Worm (Caenorhabditis elegans) whole organism, L4 larva: ENCODE measurements around the gene exos-1.
A peak's percentile ranks its signal among the peaks of the same experiment; 100 is the strongest.

ENCODE experiments used
- F37D6.2 ChIP-seq: sonication (generic microtip); optimal IDR thresholded peaks from 2 replicates; lab custom pipeline; 2016; ENCODE audit warnings: mild to moderate bottlenecking, missing genetic modification characterization, missing compliant biosample characterization
- F44E2.7 ChIP-seq: fragments of 200-800 bp; sonication (Bioruptor generic); IDR thresholded peaks from 2 replicates; pipeline ENCODE4 v2.1.2; 2022; ENCODE audit warnings: missing genetic modification characterization, missing compliant biosample characterization
- T20F7.1 ChIP-seq: fragments of 200-800 bp; sonication (Bioruptor generic); optimal IDR thresholded peaks from 2 replicates; lab custom pipeline; 2018; ENCODE audit warnings: mild to moderate bottlenecking, missing genetic modification characterization, missing compliant biosample characterization
- ZK546.5 ChIP-seq, 2 experiments: sonication (generic microtip); optimal IDR thresholded peaks; 2 replicates each; lab custom pipeline; 2017; ENCODE audit warnings: missing biosample characterization in 2 of 2, missing genetic modification characterization in 2 of 2
- aha-1 ChIP-seq: fragments of 150-350 bp; peaks from one replicate; lab custom pipeline; 2014; ENCODE audit warnings: missing biosample characterization, missing genetic modification characterization
- ceh-20 ChIP-seq: fragments of 200-800 bp; sonication (Bioruptor generic); IDR thresholded peaks from 2 replicates; pipeline ENCODE4 v1.3.6; 2022; ENCODE audit warnings: missing genetic modification reagents, missing genetic modification characterization, missing compliant biosample characterization
- ceh-32 ChIP-seq: sonication (generic microtip); optimal IDR thresholded peaks from 2 replicates; lab custom pipeline; 2016; ENCODE audit warnings: mild to moderate bottlenecking, missing genetic modification characterization, missing compliant biosample characterization; ENCODE audit not compliant: poor library complexity
- ceh-62 ChIP-seq: sonication (generic microtip); optimal IDR thresholded peaks from 2 replicates; lab custom pipeline; 2017; ENCODE audit warnings: missing biosample characterization, missing genetic modification characterization
- ceh-82 ChIP-seq: sonication (generic microtip); optimal IDR thresholded peaks from 2 replicates; lab custom pipeline; 2017; ENCODE audit warnings: missing biosample characterization, missing genetic modification characterization
- ces-1 ChIP-seq: fragments of 150-350 bp; sonication (generic microtip); optimal IDR thresholded peaks from 4 replicates; lab custom pipeline; 2014; ENCODE audit warnings: missing biosample characterization, missing genetic modification reagents, missing genetic modification characterization
- daf-12 ChIP-seq: fragments of 150-350 bp; optimal IDR thresholded peaks from 2 replicates; lab custom pipeline; 2014; ENCODE audit warnings: missing biosample characterization, missing genetic modification reagents, missing genetic modification characterization
- daf-16 ChIP-seq, 3 experiments: sonication (generic microtip); optimal IDR thresholded peaks; 2 replicates each; lab custom pipeline; 2016 to 2017; ENCODE audit warnings: missing genetic modification characterization in 3 of 3, missing genetic modification reagents in 3 of 3, mild to moderate bottlenecking in 2 of 3, missing compliant biosample characterization in 2 of 3, missing biosample characterization in 1 of 3, moderate library complexity in 1 of 3
- daf-8 ChIP-seq: fragments of 200-800 bp; sonication (Bioruptor generic); IDR thresholded peaks from 2 replicates; pipeline ENCODE4 v1.3.6; 2022; ENCODE audit warnings: missing genetic modification characterization, missing compliant biosample characterization
- dmd-9 ChIP-seq: fragments of 200-800 bp; sonication (Bioruptor generic); IDR thresholded peaks from 2 replicates; pipeline ENCODE4 v1.3.6; 2022; ENCODE audit warnings: missing genetic modification reagents, missing genetic modification characterization, missing compliant biosample characterization
- dpl-1 ChIP-seq: fragments of 150-350 bp; optimal IDR thresholded peaks from 2 replicates; lab custom pipeline; 2014; ENCODE audit warnings: missing biosample characterization, missing genetic modification reagents, missing genetic modification characterization
- egl-43 ChIP-seq: fragments of 200-800 bp; sonication (Bioruptor generic); IDR thresholded peaks from 2 replicates; pipeline ENCODE4 v1.3.6; 2022; ENCODE audit warnings: missing genetic modification reagents, missing genetic modification characterization, missing compliant biosample characterization
- fkh-10 ChIP-seq: fragments of 150-350 bp; optimal IDR thresholded peaks from 2 replicates; lab custom pipeline; 2014; ENCODE audit warnings: missing biosample characterization, missing genetic modification reagents, missing genetic modification characterization
- gei-8 ChIP-seq: fragments of 200-800 bp; sonication (Bioruptor generic); optimal IDR thresholded peaks from 2 replicates; lab custom pipeline; 2018; ENCODE audit warnings: mild to moderate bottlenecking, missing genetic modification characterization, missing compliant biosample characterization
- hif-1 ChIP-seq, 2 experiments: sonication (generic microtip); optimal IDR thresholded peaks; 2 replicates each; lab custom pipeline; 2016 to 2017; ENCODE audit warnings: missing compliant biosample characterization in 2 of 2, missing genetic modification characterization in 2 of 2, missing genetic modification reagents in 2 of 2, missing genotype in 2 of 2, mild to moderate bottlenecking in 1 of 2
- hlh-11 ChIP-seq: fragments of 200-800 bp; sonication (Bioruptor generic); optimal IDR thresholded peaks from 2 replicates; lab custom pipeline; 2018; ENCODE audit warnings: mild to moderate bottlenecking, missing genetic modification characterization, missing compliant biosample characterization
- hlh-30 ChIP-seq: sonication (generic microtip); optimal IDR thresholded peaks from 2 replicates; lab custom pipeline; 2017; ENCODE audit warnings: antibody characterized with exemption, mild to moderate bottlenecking, missing genetic modification characterization, missing compliant biosample characterization; ENCODE audit not compliant: insufficient read depth
- lim-7 ChIP-seq: fragments of 200-800 bp; sonication (Bioruptor generic); IDR thresholded peaks from 2 replicates; pipeline ENCODE4 v1.3.6; 2022; ENCODE audit warnings: missing genetic modification characterization, missing compliant biosample characterization
- lin-29 ChIP-seq: fragments of 200-800 bp; sonication (Bioruptor generic); IDR thresholded peaks from 2 replicates; pipeline ENCODE4 v1.3.6; 2022; ENCODE audit warnings: missing genetic modification reagents, missing genetic modification characterization, missing compliant biosample characterization
- lin-38 ChIP-seq: fragments of 200-800 bp; sonication (Bioruptor generic); IDR thresholded peaks from 2 replicates; pipeline ENCODE4 v1.3.6; 2022; ENCODE audit warnings: missing genetic modification reagents, missing genetic modification characterization, missing compliant biosample characterization
- lsy-2 ChIP-seq, 2 experiments: fragments of 150-350 bp in 1 of 2; sonication (generic microtip) in 1 of 2; optimal IDR thresholded peaks; 2 replicates each; lab custom pipeline; 2014 to 2017; ENCODE audit warnings: missing biosample characterization in 2 of 2, missing genetic modification characterization in 2 of 2
- madf-9 ChIP-seq: fragments of 200-800 bp; sonication (Bioruptor generic); conservative IDR thresholded peaks from 2 replicates; pipeline ENCODE4 v1.3.6; 2022; ENCODE audit warnings: missing genetic modification reagents, missing genetic modification characterization, missing compliant biosample characterization
- mxl-2 ChIP-seq: fragments of 200-800 bp; sonication (Bioruptor generic); conservative IDR thresholded peaks from 2 replicates; pipeline ENCODE4 v1.3.6; 2022; ENCODE audit warnings: missing genetic modification reagents, missing genetic modification characterization, missing compliant biosample characterization
- nhr-28 ChIP-seq: fragments of 150-350 bp; optimal IDR thresholded peaks from 2 replicates; lab custom pipeline; 2014; ENCODE audit warnings: missing biosample characterization, missing genetic modification characterization
- nhr-41 ChIP-seq: fragments of 200-800 bp; sonication (Bioruptor generic); IDR thresholded peaks from 2 replicates; pipeline ENCODE4 v1.3.6; 2022; ENCODE audit warnings: missing genetic modification reagents, missing genetic modification characterization, missing compliant biosample characterization
- nhr-42 ChIP-seq: fragments of 200-800 bp; sonication (Bioruptor generic); IDR thresholded peaks from 2 replicates; pipeline ENCODE4 v1.3.6; 2022; ENCODE audit warnings: missing genetic modification characterization, missing compliant biosample characterization
- nhr-48 ChIP-seq: sonication (generic microtip); optimal IDR thresholded peaks from 2 replicates; lab custom pipeline; 2016; ENCODE audit warnings: mild to moderate bottlenecking, missing genetic modification characterization, missing compliant biosample characterization
- nhr-6 ChIP-seq: fragments of 150-350 bp; optimal IDR thresholded peaks from 2 replicates; lab custom pipeline; 2014; ENCODE audit warnings: missing biosample characterization, missing genetic modification characterization
- nhr-76 ChIP-seq: fragments of 150-350 bp; optimal IDR thresholded peaks from 2 replicates; lab custom pipeline; 2014; ENCODE audit warnings: missing biosample characterization, missing genetic modification characterization
- nhr-77 ChIP-seq: fragments of 150-350 bp; optimal IDR thresholded peaks from 2 replicates; lab custom pipeline; 2014; ENCODE audit warnings: missing biosample characterization, missing genetic modification characterization
- pha-4 ChIP-seq, 2 experiments: fragments of 150-350 bp in 1 of 2; fragments of 200-800 bp in 1 of 2; sonication (Bioruptor generic) in 1 of 2; IDR thresholded peaks in 1 of 2; optimal IDR thresholded peaks in 1 of 2; 2 replicates each; pipeline versions ENCODE4 v1.3.6 to Lab custom; 2014 to 2022; ENCODE audit warnings: missing genetic modification characterization in 2 of 2, missing genetic modification reagents in 2 of 2, missing biosample characterization in 1 of 2, missing compliant biosample characterization in 1 of 2
- rbr-2 ChIP-seq: sonication (generic microtip); optimal IDR thresholded peaks from 2 replicates; lab custom pipeline; 2016; ENCODE audit warnings: missing genotype, missing genetic modification characterization, missing compliant biosample characterization
- set-16 ChIP-seq: fragments of 200-800 bp; sonication (Bioruptor generic); IDR thresholded peaks from 2 replicates; pipeline ENCODE4 v1.3.6; 2022; ENCODE audit warnings: missing genetic modification reagents, missing genetic modification characterization, missing compliant biosample characterization
- skn-1 ChIP-seq: fragments of 150-350 bp; optimal IDR thresholded peaks from 2 replicates; lab custom pipeline; 2014; ENCODE audit warnings: missing biosample characterization, missing genetic modification characterization
- snpc-1.2 ChIP-seq: fragments of 200-800 bp; sonication (Bioruptor generic); IDR thresholded peaks from 2 replicates; pipeline ENCODE4 v1.3.6; 2022; ENCODE audit warnings: missing genetic modification reagents, missing genetic modification characterization, missing compliant biosample characterization
- snpc-4 ChIP-seq: fragments of 150-350 bp; optimal IDR thresholded peaks from 2 replicates; lab custom pipeline; 2014; ENCODE audit warnings: missing biosample characterization, missing genetic modification characterization
- spr-3 ChIP-seq: fragments of 200-800 bp; sonication (Bioruptor generic); optimal IDR thresholded peaks from 2 replicates; lab custom pipeline; 2018; ENCODE audit warnings: mild to moderate bottlenecking, missing genetic modification characterization, missing compliant biosample characterization
- tra-1 ChIP-seq: fragments of 200-800 bp; sonication (Bioruptor generic); IDR thresholded peaks from 2 replicates; pipeline ENCODE4 v1.3.6; 2022; ENCODE audit warnings: missing genetic modification reagents, missing genetic modification characterization, missing compliant biosample characterization
- unc-39 ChIP-seq: sonication (generic microtip); optimal IDR thresholded peaks from 2 replicates; lab custom pipeline; 2017; ENCODE audit warnings: missing biosample characterization, missing genetic modification characterization
- zfp-2 ChIP-seq: sonication (generic microtip); optimal IDR thresholded peaks from 2 replicates; lab custom pipeline; 2016; ENCODE audit warnings: mild to moderate bottlenecking, missing genetic modification characterization, missing compliant biosample characterization
- zfp-3 ChIP-seq: fragments of 200-800 bp; sonication (Bioruptor generic); conservative IDR thresholded peaks from 2 replicates; pipeline ENCODE4 v1.3.6; 2022; ENCODE audit warnings: missing genetic modification reagents, missing genetic modification characterization, missing compliant biosample characterization
- zip-11 ChIP-seq: fragments of 200-800 bp; sonication (Bioruptor generic); IDR thresholded peaks from 2 replicates; pipeline ENCODE4 v1.3.6; 2022; ENCODE audit warnings: missing genetic modification characterization, missing compliant biosample characterization
- zip-2 ChIP-seq: fragments of 150-350 bp; optimal IDR thresholded peaks from 2 replicates; lab custom pipeline; 2014; ENCODE audit warnings: missing biosample characterization, missing genetic modification characterization
- ztf-11 ChIP-seq: fragments of 150-350 bp; optimal IDR thresholded peaks from 2 replicates; lab custom pipeline; 2014; ENCODE audit warnings: missing biosample characterization, missing genetic modification characterization
- ztf-7 ChIP-seq: fragments of 150-350 bp; optimal IDR thresholded peaks from 2 replicates; lab custom pipeline; 2014; ENCODE audit warnings: missing biosample characterization, missing genetic modification characterization

The exos-1 gene

ce11 chrIII:11054532-11055265, 45.9 kb downstream of the exos-1 start (continued):
- TF ChIP-seq nhr-41 (GFP tag; lab: Robert Waterston, UW) (no peak), aha-1 (peak; percentile 19), zip-2 (tag; lab: Kevin White, UChicago) (peak; percentile 21), daf-16 (GFP tag; optimal IDR thresholded peaks at IDR 0.05; lab: Kevin White, UChicago) (no peak), daf-16 (tag; optimal IDR thresholded peaks at IDR 0.05; lab: Kevin White, UChicago) (peak; percentile 52), nhr-76 (tag; lab: Kevin White, UChicago) (no peak), nhr-48 (tag; lab: Kevin White, UChicago) (peak; percentile 55), rbr-2 (peak; percentile 82), pha-4 (GFP tag; IDR thresholded peaks at IDR 0.05; lab: Robert Waterston, UW) (peak; percentile 23; the same call in 1 of the 2 replicates), pha-4 (tag; optimal IDR thresholded peaks at IDR 0.05; lab: Kevin White, UChicago) (peak; percentile 9), snpc-1.2 (GFP tag; lab: Robert Waterston, UW) (no peak), mxl-2 (GFP tag; lab: Robert Waterston, UW) (no peak), madf-9 (GFP tag; lab: Robert Waterston, UW) (no peak), lim-7 (GFP tag; lab: Robert Waterston, UW) (no peak), fkh-10 (peak; percentile 74), ceh-32 (peak; percentile 19), hif-1 (tag; optimal IDR thresholded peaks at IDR 0.05; lab: Kevin White, UChicago) (peak in 1 of 2 experiments; percentile 50), unc-39 (tag; lab: Kevin White, UChicago) (no peak), lsy-2 (tag; optimal IDR thresholded peaks at IDR 0.05; lab: Kevin White, UChicago) (peak in 1 of 2 experiments; percentile 67), ztf-7 (tag; lab: Kevin White, UChicago) (no peak), ceh-82 (tag; lab: Kevin White, UChicago) (no peak), F44E2.7 (no peak), nhr-42 (GFP tag; lab: Robert Waterston, UW) (no peak), set-16 (GFP tag; lab: Robert Waterston, UW) (peak; percentile 69), nhr-28 (tag; lab: Kevin White, UChicago) (peak; percentile 64), daf-12 (no peak), T20F7.1 (GFP tag; lab: Kevin White, UChicago) (no peak), egl-43 (GFP tag; lab: Robert Waterston, UW) (peak; percentile 69; the same call in 1 of the 2 replicates), skn-1 (tag; lab: Kevin White, UChicago) (no peak), lin-38 (GFP tag; lab: Robert Waterston, UW) (peak; percentile 52), dmd-9 (GFP tag; lab: Robert Waterston, UW) (no peak), lin-29 (GFP tag; lab: Robert Waterston, UW) (no peak), dpl-1 (peak; percentile 51), zfp-2 (no peak), zfp-3 (no peak), nhr-77 (peak; percentile 7), zip-11 (GFP tag; lab: Robert Waterston, UW) (no peak), tra-1 (GFP tag; lab: Robert Waterston, UW) (no peak)
- TF ChIP-seq, all 104 proteins: peak for 36

- TF ChIP-seq nhr-28 (tag; lab: Kevin White, UChicago) (peak; percentile 76), hlh-30 (tag; lab: Kevin White, UChicago) (peak; percentile 21), ceh-32 (no peak), snpc-4 (tag; lab: Kevin White, UChicago) (no peak), nhr-77 (peak; percentile 58), gei-8 (no peak), spr-3 (no peak), ceh-20 (GFP tag; lab: Robert Waterston, UW) (no peak), hlh-11 (peak; percentile 61), daf-16 (GFP tag; optimal IDR thresholded peaks at IDR 0.05; lab: Kevin White, UChicago) (no peak), daf-16 (tag; optimal IDR thresholded peaks at IDR 0.05; lab: Kevin White, UChicago) (peak; percentile 72), ces-1 (GFP tag; lab: Kevin White, UChicago) (no peak), ztf-11 (tag; lab: Kevin White, UChicago) (no peak), ZK546.5 (tag; optimal IDR thresholded peaks at IDR 0.05; lab: Kevin White, UChicago) (no peak), daf-8 (GFP tag; lab: Robert Waterston, UW) (no peak), lsy-2 (tag; optimal IDR thresholded peaks at IDR 0.05; lab: Kevin White, UChicago) (peak in 1 of 2 experiments; percentile 33), nhr-6 (tag; lab: Kevin White, UChicago) (peak; percentile 47), F37D6.2 (tag; lab: Kevin White, UChicago) (no peak), unc-39 (tag; lab: Kevin White, UChicago) (no peak), lin-38 (GFP tag; lab: Robert Waterston, UW) (no peak), ceh-62 (tag; lab: Kevin White, UChicago) (no peak)
Measured at ce11 chrIII:11059775-11060174, 50.9 kb downstream of the exos-1 start.
